Fruit fly (Drosophila melanogaster): ENCODE data around the gene CG13071.

DNA sequence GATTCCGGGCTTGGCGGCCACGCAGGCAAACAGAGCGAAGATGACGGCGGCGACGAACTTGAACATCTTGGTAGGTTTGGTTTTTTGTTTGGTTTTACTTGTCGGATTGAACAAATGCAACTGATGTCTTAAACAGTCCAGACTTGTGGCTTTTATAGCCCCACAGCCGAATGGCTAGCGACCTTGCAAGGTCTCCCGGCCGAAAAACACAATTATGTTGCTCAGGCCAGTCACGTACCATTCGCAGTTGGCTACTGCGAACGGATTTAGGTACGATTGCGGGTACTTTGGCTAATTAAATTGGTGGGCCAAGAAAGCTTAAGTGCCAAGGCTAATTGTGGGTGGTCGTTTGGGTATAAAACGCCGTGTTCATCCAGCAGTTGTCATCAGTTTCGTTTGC, 2.5 kb downstream of the CG13071 start, which contains the start of the genes CG13051 and CG13069:
- no peak for TF ChIP-seq CG8478 (optimal IDR thresholded peaks at IDR 0.05)
- TF ChIP-seq CTCF (optimal IDR thresholded peaks at IDR 0.05), result no peak

Measured in S2 (cell line).